Worm (Caenorhabditis elegans): ENCODE results near the gene lys-4.

ce11 chrIV:11651965-11652453, 29.0 kb upstream of the lys-4 start, which contains the start of the genes acl-3 and ndub-6:
- TF ChIP-seq zag-1 (tag; optimal IDR thresholded peaks at IDR 0.05) (no peak), nhr-237 (tag; optimal IDR thresholded peaks at IDR 0.05) (no peak), unc-62 (GFP tag; optimal IDR thresholded peaks at IDR 0.05) (no peak), unc-39 (tag; optimal IDR thresholded peaks at IDR 0.05) (no peak), lin-39 (tag; optimal IDR thresholded peaks at IDR 0.05) (no peak), ztf-11 (tag; optimal IDR thresholded peaks at IDR 0.05) (no peak), snpc-4 (tag; optimal IDR thresholded peaks at IDR 0.05) (no peak), mdl-1 (tag; optimal IDR thresholded peaks at IDR 0.05) (no peak), ama-1 (optimal IDR thresholded peaks at IDR 0.05) (no peak), skn-1 (tag; optimal IDR thresholded peaks at IDR 0.05) (no peak), aly-2 (tag; optimal IDR thresholded peaks at IDR 0.05) (no peak), dmd-4 (tag; optimal IDR thresholded peaks at IDR 0.05) (no peak), lin-13 (GFP tag; optimal IDR thresholded peaks at IDR 0.05) (no peak)

Measured in whole organism, L2 larva.